Fruit fly (Drosophila melanogaster): Measurements from ENCODE around the gene CG34043.

Gene CG34043

DNA sequence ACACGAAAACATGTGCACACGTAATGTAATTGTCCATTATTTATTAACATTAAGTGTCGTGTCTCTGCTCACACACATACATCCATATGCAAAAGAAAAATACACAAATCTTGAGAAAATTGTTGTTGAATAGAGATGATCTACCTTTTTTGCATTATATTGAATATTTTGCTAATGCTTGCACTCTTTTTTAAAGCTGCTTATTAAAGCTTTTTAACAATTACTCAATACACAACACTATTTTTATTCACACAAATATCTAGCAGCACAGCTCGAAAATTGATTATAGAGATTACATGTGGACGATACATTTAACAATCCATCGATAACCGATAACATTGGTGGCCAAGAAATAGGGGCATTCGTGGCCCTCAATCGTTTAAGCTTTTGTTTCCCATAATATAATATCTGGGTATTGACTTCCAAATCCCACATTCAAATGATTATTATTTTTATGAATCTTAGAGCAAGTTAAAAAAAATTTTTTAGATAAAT is 11.4 kb upstream of the CG34043 start, which contains the start of gene Ufd4 (continued):
- TF ChIP-seq Sry-β (GFP tag; optimal IDR thresholded peaks at IDR 0.05) (peak; percentile 15), CG9727 (GFP tag; optimal IDR thresholded peaks at IDR 0.05) (no peak), salm (tag; optimal IDR thresholded peaks at IDR 0.05) (no peak), gsb (GFP tag; IDR thresholded peaks at IDR 0.05) (no peak), cas (GFP tag; IDR thresholded peaks at IDR 0.05) (no peak), CG15073 (GFP tag; optimal IDR thresholded peaks at IDR 0.05) (no peak), D19A (tag; optimal IDR thresholded peaks at IDR 0.05) (no peak), shn (GFP tag; optimal IDR thresholded peaks at IDR 0.05) (peak; percentile 33), ara (GFP tag; IDR thresholded peaks at IDR 0.05) (no peak; the same call in 1 of the 2 replicates), CG8944 (GFP tag; optimal IDR thresholded peaks at IDR 0.05) (peak; percentile 3), Atf6 (GFP tag; IDR thresholded peaks at IDR 0.05) (peak; percentile 78), Ada2b (GFP tag; IDR thresholded peaks at IDR 0.05) (peak; percentile 65), CG11247 (GFP tag; IDR thresholded peaks at IDR 0.05) (no peak), vnd (GFP tag; IDR thresholded peaks at IDR 0.05; ENCODE audit: partially characterized antibody) (no peak), CG31388 (GFP tag; optimal IDR thresholded peaks at IDR 0.05) (peak; percentile 11), Dfd (GFP tag; optimal IDR thresholded peaks at IDR 0.05) (no peak), Usf (GFP tag; optimal IDR thresholded peaks at IDR 0.05) (no peak), knrl (GFP tag; IDR thresholded peaks at IDR 0.05; ENCODE audit: partially characterized antibody) (no peak), MTF-1 (GFP tag; optimal IDR thresholded peaks at IDR 0.05; ENCODE audit: borderline replicate concordance) (no peak), Max (GFP tag; optimal IDR thresholded peaks at IDR 0.05) (peak; percentile 53), Atf-2 (GFP tag; optimal IDR thresholded peaks at IDR 0.05) (peak; percentile 27), Xbp1 (GFP tag; optimal IDR thresholded peaks at IDR 0.05) (peak; percentile 76), Fer3 (tag; optimal IDR thresholded peaks at IDR 0.05) (no peak), Neu2 (GFP tag; optimal IDR thresholded peaks at IDR 0.05; ENCODE audit: borderline replicate concordance) (no peak), Ets65A (GFP tag) (no peak), hb (GFP tag; IDR thresholded peaks at IDR 0.05; ENCODE audit: partially characterized antibody) (no peak), ERR (GFP tag; optimal IDR thresholded peaks at IDR 0.05) (peak; percentile 55), CG5953 (GFP tag; IDR thresholded peaks at IDR 0.05) (no peak), HLH3B (GFP tag; IDR thresholded peaks at IDR 0.05) (peak; percentile 74; the same call in 1 of the 2 replicates), CG6791 (GFP tag; IDR thresholded peaks at IDR 0.05; ENCODE audit: partially characterized antibody) (no peak), CG4820 (GFP tag; optimal IDR thresholded peaks at IDR 0.05) (peak; percentile 59), Scr (GFP tag; IDR thresholded peaks at IDR 0.05; ENCODE audit: partially characterized antibody) (peak; percentile 55), z (GFP tag; IDR thresholded peaks at IDR 0.05) (no peak), ci (GFP tag; IDR thresholded peaks at IDR 0.05) (no peak; the same call in 2 of the 3 replicates), fd96Cb (tag; optimal IDR thresholded peaks at IDR 0.05) (peak; percentile 56), toy (GFP tag; IDR thresholded peaks at IDR 0.05) (no peak), tll (GFP tag; optimal IDR thresholded peaks at IDR 0.05) (no peak), Antp (GFP tag; optimal IDR thresholded peaks at IDR 0.05) (no peak), CG17802 (tag; optimal IDR thresholded peaks at IDR 0.05) (no peak), Elba2 (GFP tag; optimal IDR thresholded peaks at IDR 0.05) (no peak), CG42726 (GFP tag; IDR thresholded peaks at IDR 0.05; ENCODE audit: partially characterized antibody) (no peak), fd64A (GFP tag; optimal IDR thresholded peaks at IDR 0.05) (no peak), NfI (GFP tag; optimal IDR thresholded peaks at IDR 0.05) (no peak), ttk (GFP tag; IDR thresholded peaks at IDR 0.05) (no peak; the same call in 1 of the 2 replicates), CG8478 (optimal IDR thresholded peaks at IDR 0.05) (no peak), Hr3 (GFP tag; optimal IDR thresholded peaks at IDR 0.05) (peak; percentile 30), MBD-R2 (GFP tag; IDR thresholded peaks at IDR 0.05) (peak; percentile 45; the same call in 1 of the 2 replicates), CG18011 (GFP tag; optimal IDR thresholded peaks at IDR 0.05) (peak; percentile 19), CG1647 (GFP tag; optimal IDR thresholded peaks at IDR 0.05) (peak; percentile 56), gem (tag; optimal IDR thresholded peaks at IDR 0.05) (no peak), H2.0 (GFP tag; IDR thresholded peaks at IDR 0.05) (peak; percentile 32; the same call in 1 of the 2 replicates)
